Worm (Caenorhabditis elegans) whole organism, L4 larva: ENCODE data around the gene cchl-1.

Source experiments
- ceh-82 ChIP-seq: sonication (generic microtip); optimal IDR thresholded peaks from 2 replicates; lab custom pipeline; 2017; ENCODE audit warnings: missing biosample characterization, missing genetic modification characterization
- unc-39 ChIP-seq: sonication (generic microtip); optimal IDR thresholded peaks from 2 replicates; lab custom pipeline; 2017; ENCODE audit warnings: missing biosample characterization, missing genetic modification characterization

DNA sequence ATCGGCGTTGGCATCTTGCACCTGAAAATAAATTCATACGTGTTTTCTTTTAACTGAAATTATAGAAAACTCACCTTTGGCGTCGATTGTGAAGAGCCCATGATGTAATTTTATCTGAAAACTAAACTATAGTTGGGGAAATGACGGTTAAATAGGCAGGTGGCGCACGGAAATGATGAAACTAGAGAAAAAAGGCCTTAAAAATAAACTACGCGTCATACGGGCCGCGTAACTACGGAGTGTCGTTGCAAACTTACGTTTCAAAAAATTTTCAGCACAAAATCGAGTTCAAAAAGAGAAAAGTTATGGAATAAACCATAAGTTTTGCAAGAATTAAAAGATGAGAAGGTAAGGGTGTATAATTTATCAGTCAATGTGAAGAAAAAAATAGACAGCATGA is at the start of gene cchl-1:
- no peak for TF ChIP-seq unc-39
- no peak for TF ChIP-seq ceh-82 (tag; lab: Kevin White, UChicago)
